Worm (Caenorhabditis elegans): ENCODE data around the gene rfc-1.

- TF ChIP-seq aly-2 (tag; optimal IDR thresholded peaks at IDR 0.05) (no peak), ztf-4 (tag; optimal IDR thresholded peaks at IDR 0.05) (no peak), sma-3 (GFP tag; optimal IDR thresholded peaks at IDR 0.05) (no peak), lin-11 (tag; optimal IDR thresholded peaks at IDR 0.05) (no peak), unc-62 (GFP tag; optimal IDR thresholded peaks at IDR 0.05) (no peak), mdl-1 (tag; optimal IDR thresholded peaks at IDR 0.05) (no peak), ztf-11 (tag; optimal IDR thresholded peaks at IDR 0.05) (no peak), lin-39 (tag; optimal IDR thresholded peaks at IDR 0.05) (no peak)
These were observed 32.5 kb upstream of the rfc-1 start for ce11 chrV:14678298-14678697.

Measured in whole organism, L2 larva.